Worm (Caenorhabditis elegans) whole organism, late embryonic: ENCODE measurements around the gene pgm-3.
A peak's percentile ranks its signal among the peaks of the same experiment; 100 is the strongest.

ENCODE experiments used
- C38D4.7 ChIP-seq: fragments of 200-800 bp; sonication (Bioruptor generic); optimal IDR thresholded peaks from 2 replicates; lab custom pipeline; 2018; ENCODE audit warnings: mild to moderate bottlenecking, missing genetic modification characterization, moderate library complexity, missing compliant biosample characterization
- F13H6.1 ChIP-seq: sonication (generic microtip); optimal IDR thresholded peaks from 2 replicates; lab custom pipeline; 2016; ENCODE audit warnings: missing genetic modification characterization, missing compliant biosample characterization
- K02D7.2 ChIP-seq: sonication (generic microtip); optimal IDR thresholded peaks from 2 replicates; lab custom pipeline; 2017; ENCODE audit warnings: mild to moderate bottlenecking, missing genetic modification characterization, missing compliant biosample characterization
- T23F11.4 ChIP-seq: fragments of 200-800 bp; sonication (Bioruptor generic); optimal IDR thresholded peaks from 2 replicates; lab custom pipeline; 2018; ENCODE audit warnings: mild to moderate bottlenecking, missing genetic modification characterization, missing compliant biosample characterization
- Y22D7AL.16 ChIP-seq: sonication (generic microtip); optimal IDR thresholded peaks from 2 replicates; lab custom pipeline; 2016; ENCODE audit warnings: missing genetic modification characterization, missing compliant biosample characterization
- ahr-1 ChIP-seq: sonication (generic microtip); optimal IDR thresholded peaks from 2 replicates; lab custom pipeline; 2016; ENCODE audit warnings: missing genetic modification characterization, missing compliant biosample characterization
- ama-1 ChIP-seq: fragments of 150-350 bp; optimal IDR thresholded peaks from 2 replicates; lab custom pipeline; 2014
- ceh-14 ChIP-seq: sonication (generic microtip); optimal IDR thresholded peaks from 2 replicates; lab custom pipeline; 2016; ENCODE audit warnings: missing genotype, missing genetic modification characterization, missing compliant biosample characterization
- ceh-2 ChIP-seq: sonication (generic microtip); optimal IDR thresholded peaks from 2 replicates; lab custom pipeline; 2016; ENCODE audit warnings: missing genotype, missing genetic modification characterization, missing compliant biosample characterization
- ceh-24 ChIP-seq: sonication (generic microtip); optimal IDR thresholded peaks from 2 replicates; lab custom pipeline; 2016; ENCODE audit warnings: mild to moderate bottlenecking, missing genetic modification characterization, missing compliant biosample characterization
- ceh-31 ChIP-seq: sonication (generic microtip); optimal IDR thresholded peaks from 2 replicates; lab custom pipeline; 2016; ENCODE audit warnings: missing genetic modification characterization, missing compliant biosample characterization
- ceh-34 ChIP-seq: sonication (generic microtip); optimal IDR thresholded peaks from 2 replicates; lab custom pipeline; 2016; ENCODE audit warnings: mild to moderate bottlenecking, missing genetic modification characterization, missing compliant biosample characterization
- ceh-45 ChIP-seq: fragments of 200-800 bp; sonication (Bioruptor generic); IDR thresholded peaks from 2 replicates; pipeline ENCODE4 v1.3.6; 2022; ENCODE audit warnings: missing genetic modification reagents, missing genetic modification characterization, missing compliant biosample characterization
- ceh-48 ChIP-seq: sonication (generic microtip); optimal IDR thresholded peaks from 2 replicates; lab custom pipeline; 2016; ENCODE audit warnings: missing genetic modification characterization, inconsistent platforms, missing compliant biosample characterization
- ceh-6 ChIP-seq: fragments of 200-800 bp; sonication (Bioruptor generic); optimal IDR thresholded peaks from 2 replicates; lab custom pipeline; 2018; ENCODE audit warnings: mild to moderate bottlenecking, missing genetic modification characterization, missing compliant biosample characterization
- che-1 ChIP-seq: sonication (generic microtip); optimal IDR thresholded peaks from 2 replicates; lab custom pipeline; 2016; ENCODE audit warnings: mild to moderate bottlenecking, missing genetic modification characterization, missing compliant biosample characterization
- dmd-4 ChIP-seq: sonication (generic microtip); optimal IDR thresholded peaks from 2 replicates; lab custom pipeline; 2016; ENCODE audit warnings: borderline replicate concordance, missing genetic modification characterization, missing compliant biosample characterization
- ets-4 ChIP-seq: sonication (generic microtip); optimal IDR thresholded peaks from 2 replicates; lab custom pipeline; 2016; ENCODE audit warnings: missing genetic modification characterization, missing compliant biosample characterization
- eyg-1 ChIP-seq: sonication (generic microtip); optimal IDR thresholded peaks from 2 replicates; lab custom pipeline; 2016; ENCODE audit warnings: missing genotype, missing genetic modification characterization, missing compliant biosample characterization
- fax-1 ChIP-seq: sonication (generic microtip); optimal IDR thresholded peaks from 2 replicates; lab custom pipeline; 2016; ENCODE audit warnings: missing genotype, missing genetic modification characterization, missing compliant biosample characterization
- fkh-10 ChIP-seq: fragments of 150-350 bp; optimal IDR thresholded peaks from 2 replicates; lab custom pipeline; 2014; ENCODE audit warnings: missing biosample characterization, missing genetic modification reagents, missing genetic modification characterization
- hlh-30 ChIP-seq: sonication (generic microtip); optimal IDR thresholded peaks from 2 replicates; lab custom pipeline; 2017; ENCODE audit warnings: antibody characterized with exemption, missing genetic modification characterization, missing compliant biosample characterization; ENCODE audit not compliant: insufficient read depth
- hlh-8 ChIP-seq: sonication (generic microtip); optimal IDR thresholded peaks from 2 replicates; lab custom pipeline; 2016; ENCODE audit warnings: missing genotype, missing genetic modification characterization, missing compliant biosample characterization
- lin-11 ChIP-seq: fragments of 200-800 bp; sonication (Bioruptor generic); optimal IDR thresholded peaks from 2 replicates; lab custom pipeline; 2018; ENCODE audit warnings: mild to moderate bottlenecking, missing genetic modification characterization, missing compliant biosample characterization
- mec-3 ChIP-seq: sonication (generic microtip); optimal IDR thresholded peaks from 2 replicates; lab custom pipeline; 2016; ENCODE audit warnings: borderline replicate concordance, missing genetic modification characterization, missing compliant biosample characterization
- nfya-1 ChIP-seq: sonication (generic microtip); optimal IDR thresholded peaks from 2 replicates; lab custom pipeline; 2017; ENCODE audit warnings: missing genetic modification characterization, mild to moderate bottlenecking, missing compliant biosample characterization, antibody characterized with exemption, moderate library complexity
- nhr-11 ChIP-seq: fragments of 150-350 bp; optimal IDR thresholded peaks from 2 replicates; lab custom pipeline; 2014; ENCODE audit warnings: missing biosample characterization, missing genetic modification characterization
- nhr-232 ChIP-seq: sonication (generic microtip); optimal IDR thresholded peaks from 2 replicates; lab custom pipeline; 2016; ENCODE audit warnings: missing genetic modification characterization, missing compliant biosample characterization
- odd-2 ChIP-seq: sonication (generic microtip); optimal IDR thresholded peaks from 2 replicates; lab custom pipeline; 2017; ENCODE audit warnings: antibody characterized with exemption, mild to moderate bottlenecking, missing genetic modification characterization, missing compliant biosample characterization
- pag-3 ChIP-seq: sonication (generic microtip); optimal IDR thresholded peaks from 2 replicates; lab custom pipeline; 2016; ENCODE audit warnings: missing compliant biosample characterization, missing genetic modification characterization, borderline replicate concordance
- pat-9 ChIP-seq: fragments of 200-800 bp; sonication (Bioruptor generic); optimal IDR thresholded peaks from 2 replicates; lab custom pipeline; 2018; ENCODE audit warnings: mild to moderate bottlenecking, missing genetic modification characterization, moderate library complexity, missing compliant biosample characterization
- pha-2 ChIP-seq: sonication (generic microtip); optimal IDR thresholded peaks from 2 replicates; lab custom pipeline; 2017; ENCODE audit warnings: mild to moderate bottlenecking, missing genetic modification characterization, missing compliant biosample characterization
- pqm-1 ChIP-seq: sonication (generic microtip); optimal IDR thresholded peaks from 2 replicates; lab custom pipeline; 2016; ENCODE audit warnings: missing genetic modification characterization, missing compliant biosample characterization
- ref-2 ChIP-seq: sonication (generic microtip); optimal IDR thresholded peaks from 2 replicates; lab custom pipeline; 2016; ENCODE audit warnings: missing genetic modification characterization, missing compliant biosample characterization
- rnt-1 ChIP-seq: sonication (generic microtip); optimal IDR thresholded peaks from 2 replicates; lab custom pipeline; 2016; ENCODE audit warnings: missing genetic modification characterization, missing compliant biosample characterization
- sox-4 ChIP-seq: sonication (generic microtip); optimal IDR thresholded peaks from 2 replicates; lab custom pipeline; 2017; ENCODE audit warnings: mild to moderate bottlenecking, missing genetic modification characterization, inconsistent platforms, missing compliant biosample characterization
- syd-9 ChIP-seq: sonication (generic microtip); optimal IDR thresholded peaks from 2 replicates; lab custom pipeline; 2016; ENCODE audit warnings: mild to moderate bottlenecking, missing genetic modification characterization, moderate library complexity, missing compliant biosample characterization
- tbx-2 ChIP-seq: sonication (generic microtip); optimal IDR thresholded peaks from 2 replicates; lab custom pipeline; 2016; ENCODE audit warnings: missing genetic modification characterization, missing compliant biosample characterization
- unc-3 ChIP-seq, 2 experiments: fragments of 200-800 bp in 1 of 2; sonication (Bioruptor generic) in 1 of 2; sonication (generic microtip) in 1 of 2; conservative IDR thresholded peaks in 1 of 2; optimal IDR thresholded peaks in 1 of 2; 2 replicates each; pipeline versions ENCODE4 v1.3.6 to Lab custom; 2016 to 2022; ENCODE audit warnings: missing compliant biosample characterization in 2 of 2, missing genetic modification characterization in 2 of 2, missing genetic modification reagents in 1 of 2
- unc-42 ChIP-seq: sonication (generic microtip); optimal IDR thresholded peaks from 2 replicates; lab custom pipeline; 2016; ENCODE audit warnings: missing genotype, missing genetic modification characterization, missing compliant biosample characterization
- unc-55 ChIP-seq: sonication (generic microtip); optimal IDR thresholded peaks from 2 replicates; lab custom pipeline; 2017; ENCODE audit warnings: missing biosample characterization, missing genetic modification reagents, missing genetic modification characterization

pgm-3 gene

DNA sequence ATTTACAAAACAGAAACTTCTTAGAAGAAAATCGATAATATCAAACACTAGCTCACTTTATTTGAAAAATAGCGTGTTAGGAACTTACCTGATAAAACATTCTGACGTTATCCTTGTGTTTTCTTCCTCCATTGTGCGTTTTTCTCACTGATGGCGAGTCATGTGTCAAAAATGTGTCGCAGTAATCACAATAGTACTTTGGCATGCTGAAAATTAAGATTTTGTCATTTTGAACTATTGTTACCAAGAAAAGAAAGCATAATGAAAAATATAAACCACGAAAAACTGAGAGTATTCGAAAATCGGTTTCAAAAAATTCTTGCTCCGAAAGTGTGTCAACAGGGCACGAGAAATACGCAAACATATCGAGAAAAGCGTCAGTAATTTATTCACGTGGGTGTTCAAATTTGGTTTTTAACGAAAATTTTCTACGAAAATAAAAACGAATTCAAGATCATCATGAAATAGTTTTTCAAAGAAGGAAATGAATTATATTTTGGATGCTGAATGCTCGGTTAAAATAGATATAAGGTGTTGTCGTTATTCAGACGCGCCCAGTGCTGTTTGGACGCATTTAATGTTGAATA is 37.8 kb upstream of the pgm-3 start, which contains the start of gene snrp-3 (continued):
- no peak for TF ChIP-seq mec-3 (tag; lab: Kevin White, UChicago)
- TF ChIP-seq odd-2, result no peak
- TF ChIP-seq ceh-34 (tag; lab: Kevin White, UChicago), result peak; percentile 9
- peak; percentile 8 for TF ChIP-seq ama-1 (lab: Kevin White, UChicago)
- TF ChIP-seq hlh-8, result no peak
- peak; percentile 56 for TF ChIP-seq unc-42 (tag; lab: Kevin White, UChicago)

DNA sequence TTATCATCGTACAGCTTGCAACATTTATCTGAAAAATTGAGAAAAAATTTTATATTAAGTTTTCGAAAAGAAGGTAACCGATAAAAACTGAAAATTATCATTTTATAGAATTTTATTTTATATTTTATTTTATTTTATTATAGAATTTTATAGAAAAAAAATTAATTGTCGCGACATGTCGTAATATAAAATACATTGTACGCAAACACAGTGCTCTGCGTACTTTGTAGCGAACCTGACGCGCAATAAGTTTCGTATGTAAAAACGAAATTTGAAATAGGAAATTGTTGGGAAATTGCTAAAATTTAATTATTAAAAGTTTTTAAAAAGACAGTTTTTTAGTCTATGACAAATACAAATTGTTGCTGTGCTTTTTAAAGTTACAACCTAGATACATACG is 34.0 kb upstream of the pgm-3 start, which contains the start of the genes hst-1 and ints-6:
Gene hst-1 (minus strand): TSS at position 28 of the 400 bp plus-strand sequence.
Gene ints-6 (plus strand): TSS at position 260 of the 400 bp plus-strand sequence.
- TF ChIP-seq pag-3 (no peak), sox-4 (no peak), pqm-1 (tag; lab: Kevin White, UChicago) (no peak), unc-55 (no peak)
- TF ChIP-seq, all 69 proteins: peak for 0

DNA sequence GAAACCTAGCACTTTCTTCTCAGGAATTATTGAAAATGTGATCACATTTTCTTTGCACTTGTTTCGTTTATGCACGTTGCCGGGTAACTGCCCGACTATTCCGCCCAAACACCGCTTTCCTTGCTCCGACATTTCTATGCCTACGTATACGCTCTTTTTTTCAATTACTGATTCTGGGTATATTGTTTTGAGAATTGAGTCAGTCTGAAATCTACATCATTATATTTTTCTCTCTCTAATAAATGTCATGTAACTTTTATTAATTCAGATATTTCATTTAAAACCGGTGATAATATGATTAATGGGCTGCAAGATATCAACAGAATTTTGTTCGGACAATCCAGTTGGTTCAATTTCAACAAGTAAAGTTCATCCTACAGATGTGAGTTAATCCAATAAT is 28.1 kb upstream of the pgm-3 start, which contains the start of gene ttll-11:
Gene ttll-11 (plus strand): TSS at position 301 of the 400 bp plus-strand sequence.
- TF ChIP-seq hlh-8 (no peak), che-1 (tag; lab: Kevin White, UChicago) (no peak), ceh-2 (tag; lab: Kevin White, UChicago) (no peak), ceh-24 (tag; lab: Kevin White, UChicago) (no peak), ahr-1 (tag; lab: Kevin White, UChicago) (no peak), hlh-30 (tag; lab: Kevin White, UChicago) (no peak), unc-55 (no peak), ceh-31 (tag; lab: Kevin White, UChicago) (no peak), unc-42 (tag; lab: Kevin White, UChicago) (no peak), nhr-11 (no peak), odd-2 (no peak), ceh-6 (no peak), rnt-1 (tag; lab: Kevin White, UChicago) (no peak), K02D7.2 (tag; lab: Kevin White, UChicago) (no peak), ceh-14 (tag; lab: Kevin White, UChicago) (no peak), lin-11 (tag; lab: Kevin White, UChicago) (no peak)
- TF ChIP-seq, all 69 proteins: peak for 0

DNA sequence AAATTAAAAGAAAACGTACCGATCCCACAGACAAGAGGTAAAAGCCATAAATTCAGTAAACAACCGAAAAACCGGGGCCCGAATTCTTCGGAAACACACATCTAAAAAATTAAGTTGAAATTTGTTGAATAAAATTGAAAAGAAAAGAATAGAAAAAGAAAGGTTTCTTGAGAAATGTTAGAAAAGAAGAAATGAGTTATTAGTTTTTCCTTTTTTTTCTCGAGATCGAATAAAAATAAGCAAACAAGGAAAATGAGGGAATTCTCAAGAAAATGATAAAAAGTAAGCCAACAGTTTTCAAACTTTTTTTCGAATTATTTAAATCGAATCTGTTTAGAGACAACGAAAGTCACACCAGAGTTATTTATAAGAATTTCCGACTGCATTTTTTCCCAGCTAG is 20.0 kb upstream of the pgm-3 start, which contains the start of gene H23L24.4:
Gene H23L24.4 (minus strand): TSS at position 101 of the 400 bp plus-strand sequence.
- TF ChIP-seq nfya-1 (tag; lab: Kevin White, UChicago), result no peak
- no peak for TF ChIP-seq ceh-45 (GFP tag; lab: Robert Waterston, UW)
- no peak for TF ChIP-seq T23F11.4 (GFP tag; lab: Kevin White, UChicago)
- TF ChIP-seq Y22D7AL.16 (tag; lab: Kevin White, UChicago), result no peak
- no peak for TF ChIP-seq dmd-4 (tag; lab: Kevin White, UChicago)
- TF ChIP-seq nhr-232 (tag; lab: Kevin White, UChicago), result no peak
- no peak for TF ChIP-seq unc-55
- TF ChIP-seq sox-4, result no peak
- no peak for TF ChIP-seq hlh-8
- TF ChIP-seq eyg-1, result no peak

DNA sequence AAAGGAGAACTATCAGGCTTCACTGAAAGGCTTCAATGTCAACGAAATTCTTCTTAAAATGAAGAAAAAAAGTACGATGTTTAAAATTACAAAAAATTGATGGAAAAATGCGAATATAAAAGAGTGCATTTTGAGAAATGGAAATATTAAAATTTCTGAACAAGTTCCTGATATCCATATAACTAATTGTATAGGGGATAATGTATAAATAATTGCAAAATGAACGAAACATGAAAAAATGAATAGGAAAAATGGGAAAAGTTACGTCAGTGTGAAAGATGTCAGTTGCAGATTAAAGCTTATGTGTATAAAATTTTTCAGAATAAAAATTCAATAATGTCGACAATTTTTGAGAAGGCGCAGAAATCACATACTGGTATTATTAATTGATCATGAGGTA is 17.5 kb upstream of the pgm-3 start:
- TF ChIP-seq syd-9 (no peak), ref-2 (tag; lab: Kevin White, UChicago) (no peak), nfya-1 (tag; lab: Kevin White, UChicago) (no peak), ceh-48 (tag; lab: Kevin White, UChicago) (no peak), Y22D7AL.16 (tag; lab: Kevin White, UChicago) (no peak), C38D4.7 (GFP tag; lab: Kevin White, UChicago) (no peak), F13H6.1 (tag; lab: Kevin White, UChicago) (no peak), dmd-4 (tag; lab: Kevin White, UChicago) (no peak), pha-2 (tag; lab: Kevin White, UChicago) (no peak), ets-4 (tag; lab: Kevin White, UChicago) (no peak), fax-1 (no peak), ceh-45 (GFP tag; lab: Robert Waterston, UW) (no peak), hlh-8 (no peak), unc-3 (GFP tag; conservative IDR thresholded peaks at IDR 0.05; lab: Robert Waterston, UW) (no peak), unc-3 (tag; optimal IDR thresholded peaks at IDR 0.05; lab: Kevin White, UChicago) (no peak), fkh-10 (GFP tag; lab: Kevin White, UChicago) (no peak), pat-9 (tag; lab: Kevin White, UChicago) (no peak), tbx-2 (tag; lab: Kevin White, UChicago) (no peak), che-1 (tag; lab: Kevin White, UChicago) (no peak), unc-55 (no peak), ahr-1 (tag; lab: Kevin White, UChicago) (no peak)
